Fruit fly (Drosophila melanogaster) Kc167 (cell line): ENCODE results near the gene CG16824.

ENCODE experiments used
- Myc ChIP-seq: fragments of >200 bp; optimal IDR thresholded peaks from 2 replicates; lab custom pipeline; 2017; ENCODE audit warnings: missing external identifiers
- Sin3A ChIP-seq: fragments of >200 bp; optimal IDR thresholded peaks from 2 replicates; lab custom pipeline; 2018; ENCODE audit warnings: missing external identifiers
- h ChIP-seq: fragments of >200 bp; optimal IDR thresholded peaks from 3 replicates; lab custom pipeline; 2018; ENCODE audit warnings: missing external identifiers
- insv ChIP-seq: fragments of >200 bp; optimal IDR thresholded peaks from 3 replicates; lab custom pipeline; 2018; ENCODE audit warnings: missing external identifiers
- psq ChIP-seq: fragments of >200 bp; optimal IDR thresholded peaks from 2 replicates; lab custom pipeline; 2017; ENCODE audit warnings: missing external identifiers
- ttk ChIP-seq: sonication (Bioruptor generic); optimal IDR thresholded peaks from 2 replicates; lab custom pipeline; 2017; ENCODE audit warnings: missing external identifiers

DNA sequence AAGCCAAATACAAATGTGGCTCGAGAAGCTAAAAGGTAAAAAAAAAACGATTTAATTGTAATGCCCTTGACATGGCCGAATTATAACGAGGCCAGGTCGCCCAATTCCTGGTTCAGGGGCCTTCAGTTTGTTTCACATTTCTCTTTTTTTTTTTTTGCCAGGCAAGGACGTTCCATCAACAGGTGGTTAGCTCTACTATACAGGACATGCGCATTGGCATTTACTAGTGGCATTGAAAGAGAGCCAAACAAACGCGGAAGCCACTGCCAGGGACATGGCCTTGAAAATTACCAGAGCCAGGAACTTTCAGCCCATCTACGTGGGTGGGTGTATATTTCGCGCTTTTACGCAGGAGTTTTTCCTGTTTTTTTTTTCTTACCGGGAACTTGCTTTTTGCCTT, 7.0 kb upstream of the CG16824 start:
- TF ChIP-seq psq (lab: Kevin White, UChicago) (no peak), h (lab: Kevin White, UChicago) (no peak), ttk (no peak), insv (lab: Kevin White, UChicago) (no peak), Myc (lab: Kevin White, UChicago) (no peak), Sin3A (lab: Kevin White, UChicago) (no peak)
